Worm (Caenorhabditis elegans): Measurements from ENCODE around the gene C01G6.4.

ce11 chrII:9227134-9227533 lies 45.7 kb downstream of the C01G6.4 start, which contains the start of gene abu-14:
- no peak for TF ChIP-seq lin-15B (tag; optimal IDR thresholded peaks at IDR 0.05)
- TF ChIP-seq aly-2 (tag; optimal IDR thresholded peaks at IDR 0.05), result no peak
- no peak for TF ChIP-seq hlh-17 (GFP tag; optimal IDR thresholded peaks at IDR 0.05; ENCODE audit: borderline replicate concordance)
- no peak for TF ChIP-seq elt-2 (tag; optimal IDR thresholded peaks at IDR 0.05)
- TF ChIP-seq elt-3 (tag; optimal IDR thresholded peaks at IDR 0.05), result no peak
- TF ChIP-seq aha-1 (tag; optimal IDR thresholded peaks at IDR 0.05), result no peak
- TF ChIP-seq pax-3 (tag; optimal IDR thresholded peaks at IDR 0.05), result no peak
- TF ChIP-seq blmp-1 (tag; optimal IDR thresholded peaks at IDR 0.05), result no peak
- no peak for TF ChIP-seq egl-27 (tag; optimal IDR thresholded peaks at IDR 0.05)

Data from whole organism, L1 larva.